Fruit fly (Drosophila melanogaster) Kc167 (cell line): ENCODE measurements around the gene sba.

Experiments
- Myc ChIP-seq: fragments of >200 bp; optimal IDR thresholded peaks from 2 replicates; lab custom pipeline; 2017; ENCODE audit warnings: missing external identifiers
- h ChIP-seq: fragments of >200 bp; optimal IDR thresholded peaks from 3 replicates; lab custom pipeline; 2018; ENCODE audit warnings: missing external identifiers
- insv ChIP-seq: fragments of >200 bp; optimal IDR thresholded peaks from 3 replicates; lab custom pipeline; 2018; ENCODE audit warnings: missing external identifiers
- psq ChIP-seq: fragments of >200 bp; optimal IDR thresholded peaks from 2 replicates; lab custom pipeline; 2017; ENCODE audit warnings: missing external identifiers
- ttk ChIP-seq: sonication (Bioruptor generic); optimal IDR thresholded peaks from 2 replicates; lab custom pipeline; 2017; ENCODE audit warnings: missing external identifiers

DNA sequence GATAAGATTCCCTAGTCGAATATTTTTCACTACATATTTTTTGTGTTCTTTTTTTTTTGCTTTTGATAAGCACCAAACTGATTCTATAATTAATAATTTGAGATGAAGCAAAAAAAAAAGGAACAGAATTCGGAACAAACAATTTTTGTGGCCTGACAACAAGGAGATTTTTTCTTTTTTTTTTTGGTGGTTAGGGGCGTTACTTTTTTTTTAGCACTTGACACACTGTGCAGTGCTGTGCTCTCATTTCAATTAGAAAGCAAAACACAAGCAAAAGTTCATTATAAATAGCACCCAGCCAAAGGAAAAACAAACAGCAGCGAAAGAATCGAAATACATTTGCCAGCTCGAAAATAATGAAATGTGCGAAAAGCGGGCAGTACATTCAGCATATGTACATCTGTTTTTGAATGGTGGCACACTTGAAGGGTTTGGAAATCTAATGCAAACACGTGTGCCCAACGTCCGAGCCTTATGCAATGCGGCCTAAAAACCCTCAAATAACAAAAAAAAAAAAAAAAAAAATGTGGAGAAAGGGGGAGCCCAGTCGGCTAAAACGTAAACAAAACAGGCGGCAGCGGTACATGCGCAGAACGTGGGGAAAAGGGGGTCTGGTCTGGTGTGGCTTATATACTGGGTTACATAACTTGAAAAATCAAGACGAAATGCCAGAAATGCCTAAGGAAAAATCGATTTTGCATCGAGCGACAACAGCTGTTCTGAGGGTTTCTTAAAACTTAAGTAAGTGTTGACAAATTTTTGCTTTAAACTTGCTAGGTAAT lies 19.1 kb upstream of the sba start:
- no peak for TF ChIP-seq Myc
- no peak for TF ChIP-seq insv (lab: Kevin White, UChicago)
- no peak for TF ChIP-seq h (lab: Kevin White, UChicago)
- TF ChIP-seq psq (lab: Kevin White, UChicago): no peak
- no peak for TF ChIP-seq ttk
